Fruit fly (Drosophila melanogaster) whole organism, prepupa: Measurements from ENCODE around the gene Neurl4.

ENCODE experiments used
- Blimp-1 ChIP-seq: fragments of 200-800 bp; sonication (Bioruptor generic); optimal IDR thresholded peaks from 3 replicates; lab custom pipeline; 2017; ENCODE audit warnings: missing biosample characterization, missing genetic modification characterization, mild to moderate bottlenecking, moderate library complexity, missing genetic modification reagents
- CG10669 ChIP-seq: fragments of 200-800 bp; sonication (Bioruptor generic); optimal IDR thresholded peaks from 3 replicates; lab custom pipeline; 2018; ENCODE audit warnings: missing biosample characterization, mild to moderate bottlenecking, missing genetic modification characterization, moderate library complexity
- CG11294 ChIP-seq: fragments of 200-800 bp; sonication (Bioruptor generic); IDR thresholded peaks from 2 replicates; pipeline ENCODE4 v1.3.6; 2022; ENCODE audit warnings: missing biosample characterization, missing genetic modification characterization
- CG11762 ChIP-seq: fragments of 200-800 bp; sonication (Bioruptor generic); optimal IDR thresholded peaks from 3 replicates; lab custom pipeline; 2016; ENCODE audit warnings: missing biosample characterization, missing genetic modification characterization; ENCODE audit not compliant: insufficient read depth
- CG11902 ChIP-seq: fragments of 200-800 bp; sonication (Bioruptor generic); optimal IDR thresholded peaks from 3 replicates; lab custom pipeline; 2016; ENCODE audit warnings: missing biosample characterization, missing genetic modification characterization
- CG15336 ChIP-seq: fragments of 200-800 bp; sonication (Bioruptor generic); IDR thresholded peaks from 2 replicates; pipeline ENCODE4 v1.3.6; 2022; ENCODE audit warnings: missing biosample characterization, missing genetic modification characterization
- CG1621 ChIP-seq: fragments of 200-800 bp; sonication (Bioruptor generic); optimal IDR thresholded peaks from 3 replicates; lab custom pipeline; 2018; ENCODE audit warnings: missing biosample characterization, mild to moderate bottlenecking, missing genetic modification characterization
- CG16779 ChIP-seq: fragments of 200-800 bp; sonication (Bioruptor generic); optimal IDR thresholded peaks from 3 replicates; lab custom pipeline; 2017; ENCODE audit warnings: missing biosample characterization, mild to moderate bottlenecking, missing genetic modification characterization
- CG3032 ChIP-seq: fragments of 200-800 bp; optimal IDR thresholded peaks from 2 replicates; lab custom pipeline; 2019; ENCODE audit warnings: missing biosample characterization, mild to moderate bottlenecking, missing genetic modification characterization, moderate library complexity
- CG31627 ChIP-seq: fragments of 200-800 bp; sonication (Bioruptor generic); optimal IDR thresholded peaks from 3 replicates; lab custom pipeline; 2016; ENCODE audit warnings: missing biosample characterization, missing genetic modification characterization
- CG34406 ChIP-seq: fragments of 200-800 bp; sonication (Bioruptor generic); optimal IDR thresholded peaks from 3 replicates; lab custom pipeline; 2016; ENCODE audit warnings: missing biosample characterization, missing genetic modification characterization
- CG3919 ChIP-seq: fragments of 200-800 bp; sonication (Bioruptor generic); optimal IDR thresholded peaks from 3 replicates; lab custom pipeline; 2016; ENCODE audit warnings: missing biosample characterization, missing genetic modification characterization
- CG4318 ChIP-seq: fragments of 200-800 bp; sonication (Bioruptor generic); optimal IDR thresholded peaks from 3 replicates; lab custom pipeline; 2017; ENCODE audit warnings: missing biosample characterization, mild to moderate bottlenecking, missing genetic modification characterization
- CG6163 ChIP-seq: fragments of 200-800 bp; sonication (Bioruptor generic); IDR thresholded peaks from 3 replicates; pipeline ENCODE4 v1.3.6; 2022; ENCODE audit warnings: missing biosample characterization, missing genetic modification characterization
- CG6276 ChIP-seq: fragments of 200-800 bp; sonication (Bioruptor generic); optimal IDR thresholded peaks from 2 replicates; lab custom pipeline; 2017; ENCODE audit warnings: missing biosample characterization, mild to moderate bottlenecking, missing genetic modification characterization
- CG6808 ChIP-seq: fragments of 200-800 bp; sonication (Bioruptor generic); optimal IDR thresholded peaks from 3 replicates; lab custom pipeline; 2017; ENCODE audit warnings: missing biosample characterization, missing genetic modification characterization, mild to moderate bottlenecking, moderate library complexity, missing genetic modification reagents
- CG6854 ChIP-seq: fragments of 200-800 bp; sonication (Bioruptor generic); optimal IDR thresholded peaks from 2 replicates; lab custom pipeline; 2017; ENCODE audit warnings: missing biosample characterization, mild to moderate bottlenecking, missing genetic modification characterization
- CG8319 ChIP-seq: fragments of 200-800 bp; sonication (Bioruptor generic); optimal IDR thresholded peaks from 3 replicates; lab custom pipeline; 2016; ENCODE audit warnings: missing biosample characterization, missing genetic modification characterization
- CG8632 ChIP-seq: fragments of 200-800 bp; sonication (Bioruptor generic); optimal IDR thresholded peaks from 3 replicates; lab custom pipeline; 2016; ENCODE audit warnings: missing biosample characterization, missing genetic modification characterization
- Eip93F ChIP-seq: fragments of 200-800 bp; sonication (Bioruptor generic); optimal IDR thresholded peaks from 2 replicates; lab custom pipeline; 2016; ENCODE audit warnings: missing biosample characterization, mild to moderate bottlenecking, missing genetic modification characterization
- Ets96B ChIP-seq: fragments of 200-800 bp; optimal IDR thresholded peaks from 2 replicates; lab custom pipeline; 2019; ENCODE audit warnings: missing biosample characterization, mild to moderate bottlenecking, missing genetic modification characterization, moderate library complexity
- Gug ChIP-seq: fragments of 200-800 bp; sonication (Bioruptor generic); IDR thresholded peaks from 2 replicates; pipeline ENCODE4 v1.3.6; 2022; ENCODE audit warnings: missing biosample characterization, missing genetic modification characterization
- Hr38 ChIP-seq: sonication (Bioruptor generic); optimal IDR thresholded peaks from 2 replicates; lab custom pipeline; 2016; ENCODE audit warnings: missing biosample characterization, missing genetic modification characterization
- Hr39 ChIP-seq: fragments of 200-800 bp; sonication (Bioruptor generic); optimal IDR thresholded peaks from 2 replicates; lab custom pipeline; 2016; ENCODE audit warnings: missing biosample characterization, missing genetic modification characterization
- Hr4 ChIP-seq: fragments of 200-800 bp; sonication (Bioruptor generic); optimal IDR thresholded peaks from 3 replicates; lab custom pipeline; 2016; ENCODE audit warnings: missing biosample characterization, missing genetic modification characterization
- Lpt ChIP-seq: fragments of 200-800 bp; sonication (Bioruptor generic); optimal IDR thresholded peaks from 3 replicates; lab custom pipeline; 2016; ENCODE audit warnings: missing biosample characterization, missing genetic modification characterization
- Met ChIP-seq: fragments of 200-800 bp; sonication (Bioruptor generic); optimal IDR thresholded peaks from 3 replicates; lab custom pipeline; 2016; ENCODE audit warnings: missing biosample characterization, missing genetic modification characterization
- OdsH ChIP-seq: fragments of 200-800 bp; sonication (Bioruptor generic); optimal IDR thresholded peaks from 3 replicates; lab custom pipeline; 2016; ENCODE audit warnings: missing biosample characterization, missing genetic modification characterization
- Smox ChIP-seq: fragments of 200-800 bp; sonication (Bioruptor generic); optimal IDR thresholded peaks from 3 replicates; lab custom pipeline; 2016; ENCODE audit warnings: missing biosample characterization, missing genetic modification characterization
- Sox14 ChIP-seq: fragments of 200-800 bp; sonication (Bioruptor generic); optimal IDR thresholded peaks from 3 replicates; lab custom pipeline; 2016; ENCODE audit warnings: missing biosample characterization, missing genetic modification characterization
- Sox15 ChIP-seq: fragments of 200-800 bp; sonication (Bioruptor generic); optimal IDR thresholded peaks from 3 replicates; lab custom pipeline; 2016; ENCODE audit warnings: missing biosample characterization, missing genetic modification characterization
- achi ChIP-seq: fragments of 200-800 bp; sonication (Bioruptor generic); optimal IDR thresholded peaks from 3 replicates; lab custom pipeline; 2016; ENCODE audit warnings: missing biosample characterization, missing genetic modification characterization
- acj6 ChIP-seq: fragments of 200-800 bp; sonication (Bioruptor generic); optimal IDR thresholded peaks from 3 replicates; lab custom pipeline; 2016; ENCODE audit warnings: missing biosample characterization, missing genetic modification characterization
- cyc ChIP-seq: fragments of 200-800 bp; sonication (Bioruptor generic); optimal IDR thresholded peaks from 3 replicates; lab custom pipeline; 2016; ENCODE audit warnings: missing biosample characterization, missing genetic modification characterization
- dac ChIP-seq: fragments of 200-800 bp; sonication (Bioruptor generic); optimal IDR thresholded peaks from 2 replicates; lab custom pipeline; 2017; ENCODE audit warnings: missing biosample characterization, mild to moderate bottlenecking, missing genetic modification characterization
- dsx ChIP-seq: fragments of 200-800 bp; optimal IDR thresholded peaks from 3 replicates; lab custom pipeline; 2019; ENCODE audit warnings: missing biosample characterization, mild to moderate bottlenecking, missing genetic modification characterization, moderate library complexity; ENCODE audit not compliant: poor library complexity, severe bottlenecking
- eg ChIP-seq: fragments of 200-800 bp; sonication (Bioruptor generic); IDR thresholded peaks from 3 replicates; pipeline ENCODE4 v1.3.6; 2022; ENCODE audit warnings: missing biosample characterization, missing genetic modification characterization
- esn ChIP-seq: fragments of 200-800 bp; sonication (Bioruptor generic); optimal IDR thresholded peaks from 2 replicates; lab custom pipeline; 2016; ENCODE audit warnings: missing biosample characterization, mild to moderate bottlenecking, missing genetic modification characterization, moderate library complexity
- fd59A ChIP-seq: fragments of 200-800 bp; sonication (Bioruptor generic); optimal IDR thresholded peaks from 2 replicates; lab custom pipeline; 2017; ENCODE audit warnings: missing biosample characterization, mild to moderate bottlenecking, missing genetic modification characterization, missing genetic modification reagents
- lz ChIP-seq: fragments of 200-800 bp; sonication (Bioruptor generic); optimal IDR thresholded peaks from 3 replicates; lab custom pipeline; 2016; ENCODE audit warnings: missing biosample characterization, missing genetic modification characterization
- net ChIP-seq: fragments of 200-800 bp; sonication (Bioruptor generic); optimal IDR thresholded peaks from 3 replicates; lab custom pipeline; 2016; ENCODE audit warnings: missing biosample characterization, missing genetic modification characterization
- pdm3 ChIP-seq: fragments of 200-800 bp; sonication (Bioruptor generic); optimal IDR thresholded peaks from 3 replicates; lab custom pipeline; 2016; ENCODE audit warnings: missing biosample characterization, missing genetic modification characterization
- salr ChIP-seq, 2 experiments: fragments of 200-800 bp; sonication (Bioruptor generic); optimal IDR thresholded peaks; 3 replicates each; lab custom pipeline; 2016 to 2018; ENCODE audit warnings: missing biosample characterization in 2 of 2, missing genetic modification characterization in 2 of 2, mild to moderate bottlenecking in 1 of 2
- ss ChIP-seq, 2 experiments: fragments of 200-800 bp; sonication (Bioruptor generic); optimal IDR thresholded peaks; 2 replicates in 1 of 2; 3 replicates in 1 of 2; lab custom pipeline; 2017 to 2018; ENCODE audit warnings: mild to moderate bottlenecking in 2 of 2, missing biosample characterization in 2 of 2, missing genetic modification characterization in 2 of 2, moderate library complexity in 1 of 2
- svp ChIP-seq: fragments of 200-800 bp; sonication (Bioruptor generic); peaks from one replicate; lab custom pipeline; 2016; ENCODE audit warnings: missing biosample characterization, missing genetic modification characterization
- topi ChIP-seq: fragments of 200-800 bp; sonication (Bioruptor generic); optimal IDR thresholded peaks from 3 replicates; lab custom pipeline; 2016; ENCODE audit warnings: missing biosample characterization, missing genetic modification characterization
- vri ChIP-seq: fragments of 200-800 bp; sonication (Bioruptor generic); optimal IDR thresholded peaks from 3 replicates; lab custom pipeline; 2016; ENCODE audit warnings: missing biosample characterization, mild to moderate bottlenecking, missing genetic modification characterization

The Neurl4 gene

dm6 chr3L:14055815-14056516 lies 6.3 kb upstream of the Neurl4 start (continued):
- no peak for TF ChIP-seq CG6808 (GFP tag; lab: Kevin White, UChicago)
- no peak for TF ChIP-seq CG8319 (GFP tag; lab: Kevin White, UChicago)
- TF ChIP-seq CG1621 = no peak
- TF ChIP-seq Sox14 = no peak
- no peak for TF ChIP-seq CG34406 (GFP tag; lab: Kevin White, UChicago)
- peak; percentile 3 for TF ChIP-seq pdm3 (GFP tag; lab: Kevin White, UChicago)
- TF ChIP-seq lz (GFP tag; lab: Kevin White, UChicago) = peak; percentile 10
- TF ChIP-seq CG6854 = no peak
- TF ChIP-seq CG6163 (GFP tag; lab: Robert Waterston, UW) = no peak
- TF ChIP-seq CG11762 (GFP tag; lab: Kevin White, UChicago) = no peak
- TF ChIP-seq CG15336 (GFP tag; lab: Robert Waterston, UW) = no peak
- TF ChIP-seq Eip93F (GFP tag; lab: Kevin White, UChicago) = no peak
- no peak for TF ChIP-seq salr (GFP tag; optimal IDR thresholded peaks at IDR 0.05; lab: Kevin White, UChicago)
- TF ChIP-seq dac (GFP tag; lab: Kevin White, UChicago) = no peak
- TF ChIP-seq svp (GFP tag; lab: Kevin White, UChicago) = peak; percentile 70
- TF ChIP-seq net (GFP tag; lab: Kevin White, UChicago) = no peak
- no peak for TF ChIP-seq CG16779 (tag; lab: Kevin White, UChicago)
- TF ChIP-seq, all 60 proteins: peak for 15

- TF ChIP-seq CG6163 (GFP tag; lab: Robert Waterston, UW) (no peak), vri (GFP tag; lab: Kevin White, UChicago) (peak; percentile 27), salr (GFP tag; optimal IDR thresholded peaks at IDR 0.05; lab: Kevin White, UChicago) (no peak), Smox (GFP tag; lab: Kevin White, UChicago) (peak; percentile 64), CG34406 (GFP tag; lab: Kevin White, UChicago) (peak; percentile 51), OdsH (GFP tag; lab: Kevin White, UChicago) (peak; percentile 47), Gug (GFP tag; lab: Robert Waterston, UW) (no peak), CG15336 (GFP tag; lab: Robert Waterston, UW) (no peak), Eip93F (GFP tag; lab: Kevin White, UChicago) (no peak), Hr39 (peak; percentile 72), CG6808 (GFP tag; lab: Kevin White, UChicago) (peak; percentile 38), topi (GFP tag; lab: Kevin White, UChicago) (peak; percentile 67), CG11294 (GFP tag; lab: Robert Waterston, UW) (no peak), CG11762 (GFP tag; lab: Kevin White, UChicago) (peak; percentile 8), dsx (GFP tag; lab: Kevin White, UChicago) (no peak), Hr4 (no peak), ss (GFP tag; optimal IDR thresholded peaks at IDR 0.05; lab: Kevin White, UChicago) (peak in 1 of 2 experiments; percentile 10), acj6 (GFP tag; lab: Kevin White, UChicago) (peak; percentile 60), svp (GFP tag; lab: Kevin White, UChicago) (peak; percentile 88), CG3919 (GFP tag; lab: Kevin White, UChicago) (peak; percentile 56), Sox15 (GFP tag; lab: Kevin White, UChicago) (peak; percentile 42), Sox14 (peak; percentile 72), Hr38 (GFP tag; lab: Kevin White, UChicago) (no peak), Blimp-1 (GFP tag; lab: Kevin White, UChicago) (no peak), Lpt (no peak), CG3032 (peak; percentile 30), CG6276 (GFP tag; lab: Kevin White, UChicago) (no peak), CG4318 (GFP tag; lab: Kevin White, UChicago) (no peak), pdm3 (GFP tag; lab: Kevin White, UChicago) (peak; percentile 52), cyc (GFP tag; lab: Kevin White, UChicago) (peak; percentile 38), Ets96B (peak; percentile 14), esn (GFP tag; lab: Kevin White, UChicago) (peak; percentile 77), Met (peak; percentile 76), fd59A (GFP tag; lab: Kevin White, UChicago) (no peak), CG10669 (GFP tag; lab: Kevin White, UChicago) (no peak), CG11902 (GFP tag; lab: Kevin White, UChicago) (peak; percentile 25), CG31627 (GFP tag; lab: Kevin White, UChicago) (peak; percentile 77), CG8632 (GFP tag; lab: Kevin White, UChicago) (peak; percentile 52), achi (peak; percentile 55), CG1621 (no peak), eg (GFP tag; lab: Robert Waterston, UW) (no peak)
Observed at dm6 chr3L:14055260-14055696, 5.6 kb upstream of the Neurl4 start.
